Worm (Caenorhabditis elegans): ENCODE measurements around the gene R04A9.1.

ce11 chrX:439031-439430 is 34.3 kb downstream of the R04A9.1 start:
- no peak for TF ChIP-seq K09A11.1 (tag; optimal IDR thresholded peaks at IDR 0.05; ENCODE audit: insufficient read depth)
- no peak for TF ChIP-seq fkh-10 (GFP tag; optimal IDR thresholded peaks at IDR 0.05)
- TF ChIP-seq lin-11 (tag; optimal IDR thresholded peaks at IDR 0.05), result no peak
- no peak for TF ChIP-seq pqm-1 (tag; optimal IDR thresholded peaks at IDR 0.05)
- TF ChIP-seq tbx-2 (tag; optimal IDR thresholded peaks at IDR 0.05), result no peak
- TF ChIP-seq F13H6.1 (tag; optimal IDR thresholded peaks at IDR 0.05), result no peak
- no peak for TF ChIP-seq nhr-11 (tag; optimal IDR thresholded peaks at IDR 0.05)
- no peak for TF ChIP-seq ceh-9 (tag; optimal IDR thresholded peaks at IDR 0.05)
- no peak for TF ChIP-seq fkh-6 (tag; optimal IDR thresholded peaks at IDR 0.05)
- TF ChIP-seq zip-5 (tag; optimal IDR thresholded peaks at IDR 0.05), result no peak
- TF ChIP-seq ceh-34 (tag; optimal IDR thresholded peaks at IDR 0.05), result no peak
- no peak for TF ChIP-seq hlh-13 (GFP tag; optimal IDR thresholded peaks at IDR 0.05)
- no peak for TF ChIP-seq ama-1 (optimal IDR thresholded peaks at IDR 0.05)
- no peak for TF ChIP-seq lim-6 (tag; optimal IDR thresholded peaks at IDR 0.05)
